Worm (Caenorhabditis elegans) whole organism, L3 larva: ENCODE results near the gene T06E6.10.

Experiments used
- mdl-1 ChIP-seq: fragments of 150-350 bp; optimal IDR thresholded peaks from 2 replicates; lab custom pipeline; 2014; ENCODE audit warnings: missing biosample characterization, missing genetic modification characterization
- nhr-28 ChIP-seq: fragments of 150-350 bp; optimal IDR thresholded peaks from 2 replicates; lab custom pipeline; 2014; ENCODE audit warnings: missing biosample characterization, missing genetic modification characterization

ce11 chrV:15454322-15454721 lies 36.4 kb downstream of the T06E6.10 start:
- TF ChIP-seq nhr-28 (no peak), mdl-1 (no peak)
